Fruit fly (Drosophila melanogaster) whole organism, embryonic: ENCODE data around the gene Cyp9f2.

Experiments used
- Atf6 ChIP-seq: fragments of 200-800 bp; sonication (Bioruptor generic); IDR thresholded peaks from 2 replicates; pipeline ENCODE4 v1.3.6; 2022; ENCODE audit warnings: missing biosample characterization, missing genetic modification characterization
- B-H1 ChIP-seq: fragments of 200-800 bp; sonication (Bioruptor generic); IDR thresholded peaks from 3 replicates; pipeline ENCODE4 v1.3.6; 2022; ENCODE audit warnings: missing biosample characterization, missing genetic modification characterization
- CG10209 ChIP-seq: fragments of 200-800 bp; sonication (Bioruptor generic); optimal IDR thresholded peaks from 3 replicates; lab custom pipeline; 2017; ENCODE audit warnings: missing biosample characterization, mild to moderate bottlenecking, missing genetic modification characterization, missing genetic modification reagents
- CG11695 ChIP-seq: fragments of 200-800 bp; sonication (Bioruptor generic); IDR thresholded peaks from 3 replicates; pipeline ENCODE4 v1.3.6; 2022; ENCODE audit warnings: missing biosample characterization, missing genetic modification characterization
- CG13296 ChIP-seq: fragments of 200-800 bp; sonication (Bioruptor generic); optimal IDR thresholded peaks from 3 replicates; lab custom pipeline; 2018; ENCODE audit warnings: missing biosample characterization, mild to moderate bottlenecking, missing genetic modification characterization
- CG14050 ChIP-seq: fragments of 200-800 bp; sonication (Bioruptor generic); IDR thresholded peaks from 3 replicates; pipeline ENCODE4 v1.3.6; 2022; ENCODE audit warnings: missing biosample characterization, missing genetic modification characterization
- CG15073 ChIP-seq: fragments of 200-800 bp; sonication (Bioruptor generic); optimal IDR thresholded peaks from 2 replicates; lab custom pipeline; 2016; ENCODE audit warnings: missing biosample characterization, missing genetic modification characterization
- CG15269 ChIP-seq: fragments of 200-800 bp; sonication (Bioruptor generic); optimal IDR thresholded peaks from 2 replicates; lab custom pipeline; 2018; ENCODE audit warnings: missing biosample characterization, mild to moderate bottlenecking, missing genetic modification characterization, moderate library complexity
- CG1602 ChIP-seq: fragments of 200-800 bp; sonication (Bioruptor generic); optimal IDR thresholded peaks from 3 replicates; lab custom pipeline; 2016; ENCODE audit warnings: missing biosample characterization, missing genetic modification characterization
- CG16815 ChIP-seq: fragments of 200-800 bp; sonication (Bioruptor generic); optimal IDR thresholded peaks from 3 replicates; lab custom pipeline; 2017; ENCODE audit warnings: missing biosample characterization, mild to moderate bottlenecking, missing genetic modification characterization
- CG17385 ChIP-seq: fragments of 200-800 bp; sonication (Bioruptor generic); optimal IDR thresholded peaks from 3 replicates; lab custom pipeline; 2018; ENCODE audit warnings: missing biosample characterization, mild to moderate bottlenecking, missing genetic modification characterization
- CG17802 ChIP-seq: fragments of 200-800 bp; sonication (Bioruptor generic); optimal IDR thresholded peaks from 2 replicates; lab custom pipeline; 2018; ENCODE audit warnings: missing biosample characterization, mild to moderate bottlenecking, missing genetic modification characterization, moderate library complexity
- CG17829 ChIP-seq: fragments of 200-800 bp; optimal IDR thresholded peaks from 2 replicates; lab custom pipeline; 2019; ENCODE audit warnings: missing biosample characterization, mild to moderate bottlenecking, missing genetic modification characterization, moderate library complexity
- CG2120 ChIP-seq: fragments of 200-800 bp; sonication (Bioruptor generic); optimal IDR thresholded peaks from 3 replicates; lab custom pipeline; 2016; ENCODE audit warnings: missing biosample characterization, missing genetic modification characterization
- CG31224 ChIP-seq: fragments of 200-800 bp; sonication (Bioruptor generic); IDR thresholded peaks from 2 replicates; pipeline ENCODE4 v1.3.6; 2022; ENCODE audit warnings: missing biosample characterization, missing genetic modification characterization
- CG31441 ChIP-seq: fragments of 200-800 bp; sonication (Bioruptor generic); IDR thresholded peaks from 2 replicates; pipeline ENCODE4 v1.3.6; 2022; ENCODE audit warnings: missing biosample characterization, missing genetic modification characterization
- CG3995 ChIP-seq: fragments of 200-800 bp; sonication (Bioruptor generic); optimal IDR thresholded peaks from 3 replicates; lab custom pipeline; 2016; ENCODE audit warnings: missing biosample characterization, missing genetic modification characterization
- CG4424 ChIP-seq: fragments of 200-800 bp; sonication (Bioruptor generic); optimal IDR thresholded peaks from 3 replicates; lab custom pipeline; 2016; ENCODE audit warnings: missing biosample characterization, missing genetic modification characterization
- CG4820 ChIP-seq: fragments of 200-800 bp; sonication (Bioruptor generic); optimal IDR thresholded peaks from 3 replicates; lab custom pipeline; 2016; ENCODE audit warnings: missing biosample characterization, missing genetic modification characterization
- CG7556 ChIP-seq: fragments of 200-800 bp; sonication (Bioruptor generic); optimal IDR thresholded peaks from 2 replicates; lab custom pipeline; 2017; ENCODE audit warnings: missing biosample characterization, mild to moderate bottlenecking, missing genetic modification characterization
- CG9727 ChIP-seq: fragments of 200-800 bp; sonication (Bioruptor generic); optimal IDR thresholded peaks from 3 replicates; lab custom pipeline; 2017; ENCODE audit warnings: missing biosample characterization, mild to moderate bottlenecking, missing genetic modification characterization
- CTCF ChIP-seq: fragments of 200-800 bp; sonication (Bioruptor generic); optimal IDR thresholded peaks from 2 replicates; lab custom pipeline; 2017; ENCODE audit warnings: missing biosample characterization, mild to moderate bottlenecking, missing genetic modification characterization, moderate library complexity
- CoRest ChIP-seq: fragments of 200-800 bp; sonication (Bioruptor generic); optimal IDR thresholded peaks from 3 replicates; lab custom pipeline; 2018; ENCODE audit warnings: missing biosample characterization, mild to moderate bottlenecking, missing genetic modification characterization, moderate library complexity
- Deaf1 ChIP-seq: fragments of 200-800 bp; optimal IDR thresholded peaks from 3 replicates; lab custom pipeline; 2019; ENCODE audit warnings: missing biosample characterization, mild to moderate bottlenecking, missing genetic modification characterization, moderate library complexity
- E2f2 ChIP-seq: fragments of 200-800 bp; sonication (Bioruptor generic); IDR thresholded peaks from 2 replicates; pipeline ENCODE4 v1.3.6; 2022; ENCODE audit warnings: missing biosample characterization, missing genetic modification characterization
- Ets65A ChIP-seq: fragments of 200-800 bp; sonication (Bioruptor generic); peaks from one replicate; lab custom pipeline; 2016; ENCODE audit warnings: missing biosample characterization, missing genetic modification characterization
- Fer1 ChIP-seq: fragments of 200-800 bp; sonication (Bioruptor generic); optimal IDR thresholded peaks from 2 replicates; lab custom pipeline; 2017; ENCODE audit warnings: missing biosample characterization, mild to moderate bottlenecking, missing genetic modification characterization
- HHEX ChIP-seq: fragments of 200-800 bp; sonication (Bioruptor generic); optimal IDR thresholded peaks from 3 replicates; lab custom pipeline; 2017; ENCODE audit warnings: missing biosample characterization, mild to moderate bottlenecking, missing genetic modification characterization, missing genetic modification reagents
- HLH54F ChIP-seq: fragments of 200-800 bp; sonication (Bioruptor generic); optimal IDR thresholded peaks from 3 replicates; lab custom pipeline; 2016; ENCODE audit warnings: missing biosample characterization, missing genetic modification characterization
- Max ChIP-seq: fragments of 200-800 bp; sonication (Bioruptor generic); optimal IDR thresholded peaks from 2 replicates; lab custom pipeline; 2016; ENCODE audit warnings: missing biosample characterization, mild to moderate bottlenecking, missing genetic modification characterization
- Med ChIP-seq: fragments of 200-800 bp; sonication (Bioruptor generic); peaks from one replicate; lab custom pipeline; 2016; ENCODE audit warnings: missing biosample characterization, missing genetic modification characterization, mild to moderate bottlenecking, inconsistent platforms, moderate library complexity
- Side ChIP-seq: fragments of 200-800 bp; sonication (Bioruptor generic); optimal IDR thresholded peaks from 2 replicates; lab custom pipeline; 2016; ENCODE audit warnings: missing biosample characterization, missing genetic modification characterization
- Sox102F ChIP-seq: fragments of 200-800 bp; sonication (Bioruptor generic); optimal IDR thresholded peaks from 2 replicates; lab custom pipeline; 2018; ENCODE audit warnings: missing biosample characterization, mild to moderate bottlenecking, missing genetic modification characterization, moderate library complexity
- Taf1 ChIP-seq: fragments of 200-800 bp; sonication (Bioruptor generic); IDR thresholded peaks from 2 replicates; pipeline ENCODE4 v1.3.6; 2022; ENCODE audit warnings: missing biosample characterization, missing genetic modification characterization
- al ChIP-seq: fragments of 200-800 bp; sonication (Bioruptor generic); IDR thresholded peaks from 2 replicates; pipeline ENCODE4 v1.3.6; 2022; ENCODE audit warnings: missing biosample characterization, missing genetic modification characterization
- corto ChIP-seq: fragments of 200-800 bp; sonication (Bioruptor generic); optimal IDR thresholded peaks from 2 replicates; lab custom pipeline; 2016; ENCODE audit warnings: missing biosample characterization, mild to moderate bottlenecking, missing genetic modification characterization, moderate library complexity
- dysf ChIP-seq: fragments of 200-800 bp; sonication (Bioruptor generic); IDR thresholded peaks from 3 replicates; pipeline ENCODE4 v1.3.6; 2022; ENCODE audit warnings: missing biosample characterization, missing genetic modification characterization
- en ChIP-seq: fragments of 200-800 bp; sonication (Bioruptor generic); optimal IDR thresholded peaks from 2 replicates; lab custom pipeline; 2016; ENCODE audit warnings: missing biosample characterization, missing genetic modification characterization
- fd3F ChIP-seq: fragments of 200-800 bp; sonication (Bioruptor generic); optimal IDR thresholded peaks from 2 replicates; lab custom pipeline; 2018; ENCODE audit warnings: missing biosample characterization, mild to moderate bottlenecking, missing genetic modification characterization, moderate library complexity
- gem ChIP-seq: fragments of 200-800 bp; sonication (Bioruptor generic); optimal IDR thresholded peaks from 2 replicates; lab custom pipeline; 2019; ENCODE audit warnings: missing biosample characterization, mild to moderate bottlenecking, missing genetic modification characterization, moderate library complexity
- her ChIP-seq: fragments of 200-800 bp; sonication (Bioruptor generic); optimal IDR thresholded peaks from 2 replicates; lab custom pipeline; 2016; ENCODE audit warnings: missing biosample characterization, missing genetic modification characterization
- inv ChIP-seq: fragments of 200-800 bp; sonication (Bioruptor generic); IDR thresholded peaks from 2 replicates; pipeline ENCODE4 v1.3.6; 2022; ENCODE audit warnings: missing biosample characterization, missing genetic modification characterization; ENCODE audit not compliant: partially characterized antibody
- nau ChIP-seq: fragments of 200-800 bp; sonication (Bioruptor generic); optimal IDR thresholded peaks from 3 replicates; lab custom pipeline; 2017; ENCODE audit warnings: missing biosample characterization, mild to moderate bottlenecking, missing genetic modification characterization, missing genetic modification reagents
- nerfin-1 ChIP-seq: fragments of 200-800 bp; sonication (Bioruptor generic); optimal IDR thresholded peaks from 3 replicates; lab custom pipeline; 2019; ENCODE audit warnings: missing biosample characterization, mild to moderate bottlenecking, missing genetic modification characterization, moderate library complexity
- nom ChIP-seq: fragments of 200-800 bp; sonication (Bioruptor generic); optimal IDR thresholded peaks from 2 replicates; lab custom pipeline; 2017; ENCODE audit warnings: missing biosample characterization, missing genetic modification characterization, mild to moderate bottlenecking, moderate library complexity, missing genetic modification reagents
- phol ChIP-seq: fragments of 200-800 bp; sonication (Bioruptor generic); optimal IDR thresholded peaks from 3 replicates; lab custom pipeline; 2018; ENCODE audit warnings: missing biosample characterization, mild to moderate bottlenecking, missing genetic modification characterization, moderate library complexity
- sna ChIP-seq: fragments of 200-800 bp; sonication (Bioruptor generic); IDR thresholded peaks from 2 replicates; pipeline ENCODE4 v1.3.6; 2022; ENCODE audit warnings: missing biosample characterization, missing genetic modification characterization; ENCODE audit not compliant: partially characterized antibody
- yki ChIP-seq: fragments of >200 bp; optimal IDR thresholded peaks from 3 replicates; lab custom pipeline; 2018
- zf30C ChIP-seq: fragments of 200-800 bp; sonication (Bioruptor generic); optimal IDR thresholded peaks from 3 replicates; lab custom pipeline; 2018; ENCODE audit warnings: missing biosample characterization, mild to moderate bottlenecking, missing genetic modification characterization

The Cyp9f2 gene

DNA sequence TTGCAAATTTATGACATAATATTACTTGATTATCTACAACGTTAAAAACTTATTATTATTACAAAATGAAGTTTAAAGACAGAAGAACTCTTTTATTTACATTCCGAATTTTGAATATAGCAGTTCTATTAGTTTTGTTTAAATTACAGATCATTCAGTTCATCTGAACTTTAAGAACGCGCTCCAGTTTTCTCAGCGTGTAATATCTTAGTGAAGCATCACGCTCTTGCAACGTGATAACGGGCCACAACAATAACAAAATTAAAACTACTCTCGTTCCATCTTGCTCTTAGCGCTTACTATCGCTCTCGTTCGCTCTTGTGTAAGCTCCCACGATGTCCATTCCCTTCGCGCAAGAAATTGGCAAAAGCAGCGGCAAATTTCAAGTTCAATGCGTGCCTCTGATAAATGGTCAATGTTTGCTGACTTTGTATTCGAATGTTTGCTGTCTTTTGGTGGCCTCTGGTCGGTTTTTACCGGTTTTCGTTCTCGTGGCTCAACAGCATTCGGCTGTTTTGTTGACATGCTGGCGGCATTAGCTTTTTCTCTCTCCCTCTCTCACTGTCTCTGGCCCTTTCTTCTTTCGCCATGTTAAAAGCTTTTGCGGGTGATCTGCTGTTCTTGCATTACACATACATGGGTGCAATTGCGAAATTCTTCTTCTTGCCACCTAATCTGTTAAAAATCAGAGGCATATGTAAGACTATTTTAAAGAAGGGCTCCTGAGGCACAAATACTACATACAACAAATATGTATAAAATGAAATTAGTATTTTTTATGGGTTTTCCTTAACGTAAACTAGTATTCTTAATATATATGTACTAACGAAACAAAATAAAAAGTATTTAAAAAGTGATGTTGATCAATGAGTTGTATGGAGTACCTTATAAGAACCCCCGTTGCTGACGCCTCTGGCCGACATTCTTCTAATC, 37.0 kb upstream of the Cyp9f2 start (continued):
- TF ChIP-seq CG15073, result no peak
- 0 out of 2 replicates have a peak, but pooled peaks have one; percentile 36 for TF ChIP-seq CG31224 (GFP tag; lab: Robert Waterston, UW)
- peak; percentile 33 for TF ChIP-seq Fer1 (GFP tag; lab: Kevin White, UChicago)
- TF ChIP-seq CG17829 (tag; lab: Kevin White, UChicago), result peak; percentile 2
- TF ChIP-seq Med (GFP tag; lab: Kevin White, UChicago), result peak; percentile 83
- TF ChIP-seq CG14050 (GFP tag; lab: Robert Waterston, UW), result 0 out of 3 replicates have a peak, but pooled peaks have one; percentile 23
- peak; percentile 43; the same call in 1 of the 3 replicates for TF ChIP-seq dysf
- TF ChIP-seq Ets65A, result no peak
- no peak for TF ChIP-seq HLH54F
- no peak for TF ChIP-seq B-H1 (GFP tag; lab: Robert Waterston, UW)
- TF ChIP-seq Max, result peak; percentile 23
- TF ChIP-seq CG15269 (tag; lab: Kevin White, UChicago), result peak; percentile 71
- TF ChIP-seq CG2120 (GFP tag; lab: Kevin White, UChicago), result peak; percentile 75
- TF ChIP-seq her (GFP tag; lab: Kevin White, UChicago), result no peak
- TF ChIP-seq CG17385 (GFP tag; lab: Kevin White, UChicago), result peak; percentile 13
- no peak for TF ChIP-seq Side
- TF ChIP-seq gem (tag; lab: Kevin White, UChicago), result peak; percentile 54
- TF ChIP-seq CTCF (GFP tag; lab: Kevin White, UChicago), result no peak
- TF ChIP-seq inv (GFP tag; lab: Robert Waterston, UW), result no peak
- peak; percentile 66 for TF ChIP-seq Deaf1 (tag; lab: Kevin White, UChicago)
- no peak for TF ChIP-seq CG4820 (GFP tag; lab: Kevin White, UChicago)
- no peak for TF ChIP-seq yki (lab: Kevin White, UChicago)
- TF ChIP-seq CG7556 (GFP tag; lab: Kevin White, UChicago), result peak; percentile 37
- peak; percentile 24 for TF ChIP-seq CG10209 (GFP tag; lab: Kevin White, UChicago)
- no peak for TF ChIP-seq CG1602 (GFP tag; lab: Kevin White, UChicago)
- TF ChIP-seq CG4424 (GFP tag; lab: Kevin White, UChicago), result no peak
- peak; percentile 50 for TF ChIP-seq corto (GFP tag; lab: Kevin White, UChicago)
- peak; percentile 24; the same call in 1 of the 2 replicates for TF ChIP-seq CG31441
- TF ChIP-seq HHEX (GFP tag; lab: Kevin White, UChicago), result peak; percentile 5
- peak; percentile 1 for TF ChIP-seq phol (tag; lab: Kevin White, UChicago)
- TF ChIP-seq al (GFP tag; lab: Robert Waterston, UW), result peak; percentile 23; the same call in 1 of the 2 replicates
- peak; percentile 9 for TF ChIP-seq CG13296
- TF ChIP-seq E2f2, result peak; percentile 8; the same call in 1 of the 2 replicates
- no peak for TF ChIP-seq en (GFP tag; lab: Kevin White, UChicago)
- no peak for TF ChIP-seq fd3F (GFP tag; lab: Kevin White, UChicago)
- peak; percentile 44 for TF ChIP-seq CG9727 (GFP tag; lab: Kevin White, UChicago)
- peak; percentile 41 for TF ChIP-seq CG3995
- TF ChIP-seq nom, result peak; percentile 23
- peak; percentile 66; the same call in 2 of the 3 replicates for TF ChIP-seq CG11695
- TF ChIP-seq Atf6 (GFP tag; lab: Robert Waterston, UW), result peak; percentile 39
- no peak for TF ChIP-seq nau
- TF ChIP-seq Taf1 (GFP tag; lab: Robert Waterston, UW), result peak; percentile 39; the same call in 1 of the 2 replicates
- TF ChIP-seq CG17802 (tag; lab: Kevin White, UChicago), result no peak
- peak; percentile 51 for TF ChIP-seq zf30C (GFP tag; lab: Kevin White, UChicago)
- TF ChIP-seq sna (GFP tag; lab: Robert Waterston, UW), result no peak
- peak; percentile 58 for TF ChIP-seq CoRest (tag; lab: Kevin White, UChicago)
- TF ChIP-seq nerfin-1 (tag; lab: Kevin White, UChicago), result no peak
- peak; percentile 15 for TF ChIP-seq CG16815 (GFP tag; lab: Kevin White, UChicago)
- TF ChIP-seq Sox102F (GFP tag; lab: Kevin White, UChicago), result peak; percentile 7
